Fruit fly (Drosophila melanogaster) whole organism, larva: Measurements from ENCODE around the gene eIF3f1.
A peak's percentile ranks its signal among the peaks of the same experiment; 100 is the strongest.

Experiments
- noc ChIP-seq: fragments of 200-800 bp; sonication (Bioruptor generic); optimal IDR thresholded peaks from 3 replicates; lab custom pipeline; 2019; ENCODE audit warnings: missing biosample characterization, mild to moderate bottlenecking, missing genetic modification characterization, moderate library complexity

The eIF3f1 gene

dm6 chr3R:4713775-4714360, at the start of gene eIF3f1:
Gene eIF3f1, minus strand, starts transcription at chr3R:4714182.
- no peak for TF ChIP-seq noc

dm6 chr3R:4761372-4761771, 47.4 kb upstream of the eIF3f1 start:
- no peak for TF ChIP-seq noc

dm6 chr3R:4749735-4750134, 35.8 kb upstream of the eIF3f1 start, which contains the start of gene atms:
Gene atms, plus strand, starts transcription at chr3R:4750035.
- TF ChIP-seq noc: no peak

dm6 chr3R:4748888-4749717, 35.1 kb upstream of the eIF3f1 start, which contains the start of gene tacc:
Gene tacc, minus strand, starts transcription at chr3R:4749056.
- TF ChIP-seq noc: no peak

dm6 chr3R:4747292-4747691, 33.3 kb upstream of the eIF3f1 start:
- no peak for TF ChIP-seq noc

dm6 chr3R:4746189-4746771, 32.3 kb upstream of the eIF3f1 start:
- TF ChIP-seq noc: peak; percentile 19

dm6 chr3R:4745544-4745943, 31.6 kb upstream of the eIF3f1 start:
- TF ChIP-seq noc: no peak

- no peak for TF ChIP-seq noc
Measured at dm6 chr3R:4740592-4741500, 26.9 kb upstream of the eIF3f1 start.

- TF ChIP-seq noc: peak; percentile 81
Measured at dm6 chr3R:4739492-4740431, 25.8 kb upstream of the eIF3f1 start.

- TF ChIP-seq noc: no peak
Measured at dm6 chr3R:4739192-4739491, 25.2 kb upstream of the eIF3f1 start.

- no peak for TF ChIP-seq noc
Measured at dm6 chr3R:4738494-4739191, 24.7 kb upstream of the eIF3f1 start.

dm6 chr3R:4731828-4732657, 18.1 kb upstream of the eIF3f1 start, which contains the start of gene Nep2:
Gene Nep2, minus strand, starts transcription at chr3R:4731878.
- peak; percentile 44 for TF ChIP-seq noc

- no peak for TF ChIP-seq noc
Measured at dm6 chr3R:4731006-4731405, 17.0 kb upstream of the eIF3f1 start.

- no peak for TF ChIP-seq noc
Measured at dm6 chr3R:4728448-4728847, 14.5 kb upstream of the eIF3f1 start.
